Fruit fly (Drosophila melanogaster) whole organism, embryonic: ENCODE results near the gene PhKgamma.

ENCODE experiments used
- Bgb ChIP-seq: fragments of 200-800 bp; sonication (Bioruptor generic); IDR thresholded peaks from 2 replicates; pipeline ENCODE4 v1.3.6; 2022; ENCODE audit warnings: missing biosample characterization, missing genetic modification characterization; ENCODE audit not compliant: partially characterized antibody
- CG10431 ChIP-seq: fragments of 200-800 bp; sonication (Bioruptor generic); optimal IDR thresholded peaks from 3 replicates; lab custom pipeline; 2018; ENCODE audit warnings: missing biosample characterization, mild to moderate bottlenecking, missing genetic modification characterization
- CG11456 ChIP-seq: fragments of 200-800 bp; sonication (Bioruptor generic); IDR thresholded peaks from 3 replicates; pipeline ENCODE4 v1.3.6; 2022; ENCODE audit warnings: missing biosample characterization, missing genetic modification characterization
- CG11695 ChIP-seq: fragments of 200-800 bp; sonication (Bioruptor generic); IDR thresholded peaks from 3 replicates; pipeline ENCODE4 v1.3.6; 2022; ENCODE audit warnings: missing biosample characterization, missing genetic modification characterization
- CG12659 ChIP-seq: fragments of 200-800 bp; sonication (Bioruptor generic); optimal IDR thresholded peaks from 3 replicates; lab custom pipeline; 2017; ENCODE audit warnings: mild to moderate bottlenecking, missing biosample characterization, missing genetic modification reagents, missing genetic modification characterization
- CG12942 ChIP-seq: fragments of 200-800 bp; sonication (Bioruptor generic); optimal IDR thresholded peaks from 3 replicates; lab custom pipeline; 2016; ENCODE audit warnings: missing biosample characterization, missing genetic modification characterization
- CG13287 ChIP-seq: fragments of 200-800 bp; sonication (Bioruptor generic); IDR thresholded peaks from 2 replicates; pipeline ENCODE4 v1.3.6; 2022; ENCODE audit warnings: missing biosample characterization, missing genetic modification characterization; ENCODE audit not compliant: partially characterized antibody
- CG14441 ChIP-seq: fragments of 200-800 bp; sonication (Bioruptor generic); IDR thresholded peaks from 2 replicates; pipeline ENCODE4 v1.3.6; 2022; ENCODE audit warnings: missing biosample characterization, missing genetic modification characterization
- CG14860 ChIP-seq: fragments of 200-800 bp; sonication (Bioruptor generic); IDR thresholded peaks from 3 replicates; pipeline ENCODE4 v1.3.6; 2022; ENCODE audit warnings: missing biosample characterization, missing genetic modification characterization; ENCODE audit not compliant: partially characterized antibody
- CG1602 ChIP-seq: fragments of 200-800 bp; sonication (Bioruptor generic); optimal IDR thresholded peaks from 3 replicates; lab custom pipeline; 2016; ENCODE audit warnings: missing biosample characterization, missing genetic modification characterization
- CG17328 ChIP-seq: fragments of 200-800 bp; sonication (Bioruptor generic); IDR thresholded peaks from 2 replicates; pipeline ENCODE4 v1.3.6; 2022; ENCODE audit warnings: missing biosample characterization, missing genetic modification characterization
- CG17385 ChIP-seq: fragments of 200-800 bp; sonication (Bioruptor generic); optimal IDR thresholded peaks from 3 replicates; lab custom pipeline; 2018; ENCODE audit warnings: missing biosample characterization, mild to moderate bottlenecking, missing genetic modification characterization
- CG2875 ChIP-seq: fragments of 200-800 bp; sonication (Bioruptor generic); optimal IDR thresholded peaks from 2 replicates; lab custom pipeline; 2017; ENCODE audit warnings: missing biosample characterization, mild to moderate bottlenecking, missing genetic modification characterization, missing genetic modification reagents
- CG3065 ChIP-seq: fragments of 200-800 bp; sonication (Bioruptor generic); optimal IDR thresholded peaks from 2 replicates; lab custom pipeline; 2016; ENCODE audit warnings: missing biosample characterization, missing genetic modification characterization
- CG31365 ChIP-seq: fragments of 200-800 bp; sonication (Bioruptor generic); optimal IDR thresholded peaks from 2 replicates; lab custom pipeline; 2018; ENCODE audit warnings: missing biosample characterization, mild to moderate bottlenecking, missing genetic modification characterization
- CG32767 ChIP-seq: fragments of 200-800 bp; sonication (Bioruptor generic); IDR thresholded peaks from 2 replicates; pipeline ENCODE4 v1.3.6; 2022; ENCODE audit warnings: missing biosample characterization, missing genetic modification characterization
- CG4424 ChIP-seq: fragments of 200-800 bp; sonication (Bioruptor generic); optimal IDR thresholded peaks from 3 replicates; lab custom pipeline; 2016; ENCODE audit warnings: missing biosample characterization, missing genetic modification characterization
- CG7271 ChIP-seq: fragments of 200-800 bp; sonication (Bioruptor generic); optimal IDR thresholded peaks from 2 replicates; lab custom pipeline; 2018; ENCODE audit warnings: missing biosample characterization, mild to moderate bottlenecking, missing genetic modification characterization, moderate library complexity
- CG7928 ChIP-seq: fragments of 200-800 bp; sonication (Bioruptor generic); optimal IDR thresholded peaks from 2 replicates; lab custom pipeline; 2017; ENCODE audit warnings: missing biosample characterization, mild to moderate bottlenecking, missing genetic modification characterization
- CG8359 ChIP-seq: fragments of 200-800 bp; sonication (Bioruptor generic); optimal IDR thresholded peaks from 2 replicates; lab custom pipeline; 2017; ENCODE audit warnings: missing biosample characterization, mild to moderate bottlenecking, missing genetic modification characterization, borderline replicate concordance
- CHES-1-like ChIP-seq: fragments of 200-800 bp; sonication (Bioruptor generic); optimal IDR thresholded peaks from 2 replicates; lab custom pipeline; 2016; ENCODE audit warnings: missing biosample characterization, missing genetic modification characterization
- E2f1 ChIP-seq: fragments of 200-800 bp; sonication (Bioruptor generic); IDR thresholded peaks from 2 replicates; pipeline ENCODE4 v1.3.6; 2022; ENCODE audit warnings: missing biosample characterization, missing genetic modification characterization
- H2.0 ChIP-seq: fragments of 200-800 bp; sonication (Bioruptor generic); IDR thresholded peaks from 2 replicates; pipeline ENCODE4 v1.3.6; 2022; ENCODE audit warnings: missing biosample characterization, missing genetic modification characterization
- HLH4C ChIP-seq: fragments of 200-800 bp; sonication (Bioruptor generic); IDR thresholded peaks from 3 replicates; pipeline ENCODE4 v1.3.6; 2022; ENCODE audit warnings: missing biosample characterization, missing genetic modification characterization; ENCODE audit not compliant: partially characterized antibody
- Hr78 ChIP-seq, 2 experiments: fragments of 200-800 bp in 1 of 2; fragments of >200 bp in 1 of 2; sonication (Bioruptor generic) in 1 of 2; optimal IDR thresholded peaks; 2 replicates each; lab custom pipeline; 2017 to 2019; ENCODE audit warnings: missing biosample characterization in 2 of 2, missing genetic modification characterization in 2 of 2, mild to moderate bottlenecking in 1 of 2, moderate library complexity in 1 of 2
- Lpt ChIP-seq: fragments of >200 bp; optimal IDR thresholded peaks from 2 replicates; lab custom pipeline; 2018; ENCODE audit warnings: missing biosample characterization, missing genetic modification characterization
- MBD-R2 ChIP-seq: fragments of 200-800 bp; sonication (Bioruptor generic); IDR thresholded peaks from 2 replicates; pipeline ENCODE4 v1.3.6; 2022; ENCODE audit warnings: missing biosample characterization, missing genetic modification characterization
- Mad ChIP-seq: fragments of 200-800 bp; sonication (Bioruptor generic); optimal IDR thresholded peaks from 2 replicates; lab custom pipeline; 2016; ENCODE audit warnings: missing biosample characterization, missing genetic modification characterization
- Myb ChIP-seq: fragments of 200-800 bp; sonication (Bioruptor generic); optimal IDR thresholded peaks from 2 replicates; lab custom pipeline; 2016; ENCODE audit warnings: missing biosample characterization, missing genetic modification characterization
- Nf-YB ChIP-seq: fragments of 200-800 bp; sonication (Bioruptor generic); optimal IDR thresholded peaks from 3 replicates; lab custom pipeline; 2019; ENCODE audit warnings: missing biosample characterization, mild to moderate bottlenecking, missing genetic modification characterization, moderate library complexity
- bbx ChIP-seq: fragments of 200-800 bp; sonication (Bioruptor generic); IDR thresholded peaks from 2 replicates; pipeline ENCODE4 v1.3.6; 2022; ENCODE audit warnings: missing biosample characterization, missing genetic modification characterization; ENCODE audit not compliant: partially characterized antibody
- crc ChIP-seq: fragments of 200-800 bp; sonication (Bioruptor generic); optimal IDR thresholded peaks from 2 replicates; lab custom pipeline; 2016; ENCODE audit warnings: missing biosample characterization, missing genetic modification characterization
- dimm ChIP-seq: fragments of 200-800 bp; sonication (Bioruptor generic); IDR thresholded peaks from 2 replicates; pipeline ENCODE4 v1.3.6; 2022; ENCODE audit warnings: missing biosample characterization, missing genetic modification characterization
- eyg ChIP-seq: fragments of 200-800 bp; sonication (Bioruptor generic); optimal IDR thresholded peaks from 3 replicates; lab custom pipeline; 2016; ENCODE audit warnings: missing biosample characterization, missing genetic modification characterization
- gem ChIP-seq: fragments of 200-800 bp; sonication (Bioruptor generic); optimal IDR thresholded peaks from 2 replicates; lab custom pipeline; 2019; ENCODE audit warnings: missing biosample characterization, mild to moderate bottlenecking, missing genetic modification characterization, moderate library complexity
- hkb ChIP-seq, 2 experiments: fragments of 200-800 bp in 1 of 2; fragments of >200 bp in 1 of 2; sonication (Bioruptor generic) in 1 of 2; IDR thresholded peaks in 1 of 2; optimal IDR thresholded peaks in 1 of 2; 2 replicates each; pipeline versions ENCODE4 v1.3.6 to Lab custom; 2017 to 2022; ENCODE audit warnings: missing biosample characterization in 1 of 2, missing genetic modification characterization in 1 of 2
- insv ChIP-seq, 2 experiments: fragments of 200-800 bp; sonication (Bioruptor generic); optimal IDR thresholded peaks; 3 replicates each; lab custom pipeline; 2016 to 2018; ENCODE audit warnings: missing biosample characterization in 2 of 2, missing genetic modification characterization in 2 of 2
- jumu ChIP-seq: fragments of 200-800 bp; sonication (Bioruptor generic); optimal IDR thresholded peaks from 3 replicates; lab custom pipeline; 2016; ENCODE audit warnings: missing biosample characterization, missing genetic modification characterization
- kay ChIP-seq: fragments of 200-800 bp; sonication (Bioruptor generic); optimal IDR thresholded peaks from 2 replicates; lab custom pipeline; 2016; ENCODE audit warnings: missing biosample characterization, missing genetic modification characterization
- lilli ChIP-seq: fragments of 200-800 bp; sonication (Bioruptor generic); optimal IDR thresholded peaks from 3 replicates; lab custom pipeline; 2016; ENCODE audit warnings: missing biosample characterization, missing genetic modification characterization
- maf-S ChIP-seq: fragments of 200-800 bp; sonication (Bioruptor generic); optimal IDR thresholded peaks from 2 replicates; lab custom pipeline; 2016; ENCODE audit warnings: missing biosample characterization, missing genetic modification characterization
- nau ChIP-seq: fragments of 200-800 bp; sonication (Bioruptor generic); optimal IDR thresholded peaks from 3 replicates; lab custom pipeline; 2017; ENCODE audit warnings: missing biosample characterization, mild to moderate bottlenecking, missing genetic modification characterization, missing genetic modification reagents
- oc ChIP-seq: fragments of 200-800 bp; sonication (Bioruptor generic); optimal IDR thresholded peaks from 2 replicates; lab custom pipeline; 2018; ENCODE audit warnings: missing biosample characterization, mild to moderate bottlenecking, missing genetic modification characterization, moderate library complexity
- odd ChIP-seq: fragments of 200-800 bp; sonication (Bioruptor generic); optimal IDR thresholded peaks from 2 replicates; lab custom pipeline; 2017; ENCODE audit warnings: missing biosample characterization, mild to moderate bottlenecking, missing genetic modification characterization
- otp ChIP-seq: fragments of 200-800 bp; sonication (Bioruptor generic); IDR thresholded peaks from 3 replicates; pipeline ENCODE4, ENCODE4 v1.3.6; 2022; ENCODE audit warnings: missing biosample characterization, missing genetic modification characterization
- pum ChIP-seq: fragments of 200-800 bp; sonication (Bioruptor generic); optimal IDR thresholded peaks from 2 replicates; lab custom pipeline; 2016; ENCODE audit warnings: missing biosample characterization, missing genetic modification characterization
- seq ChIP-seq: fragments of 200-800 bp; sonication (Bioruptor generic); IDR thresholded peaks from 2 replicates; pipeline ENCODE4 v1.3.6; 2022; ENCODE audit warnings: missing biosample characterization, missing genetic modification characterization
- shn ChIP-seq: fragments of 200-800 bp; sonication (Bioruptor generic); optimal IDR thresholded peaks from 3 replicates; lab custom pipeline; 2016; ENCODE audit warnings: missing biosample characterization, missing genetic modification characterization
- unc-4 ChIP-seq: fragments of 200-800 bp; sonication (Bioruptor generic); IDR thresholded peaks from 2 replicates; pipeline ENCODE4 v1.3.6; 2022; ENCODE audit warnings: missing biosample characterization, missing genetic modification characterization; ENCODE audit not compliant: partially characterized antibody
- vnd ChIP-seq: fragments of 200-800 bp; sonication (Bioruptor generic); IDR thresholded peaks from 3 replicates; pipeline ENCODE4 v1.3.6; 2022; ENCODE audit warnings: missing biosample characterization, missing genetic modification characterization; ENCODE audit not compliant: partially characterized antibody
- zen ChIP-seq: fragments of 200-800 bp; sonication (Bioruptor generic); optimal IDR thresholded peaks from 3 replicates; lab custom pipeline; 2018; ENCODE audit warnings: missing biosample characterization, mild to moderate bottlenecking, missing genetic modification characterization, moderate library complexity

Gene PhKgamma

DNA sequence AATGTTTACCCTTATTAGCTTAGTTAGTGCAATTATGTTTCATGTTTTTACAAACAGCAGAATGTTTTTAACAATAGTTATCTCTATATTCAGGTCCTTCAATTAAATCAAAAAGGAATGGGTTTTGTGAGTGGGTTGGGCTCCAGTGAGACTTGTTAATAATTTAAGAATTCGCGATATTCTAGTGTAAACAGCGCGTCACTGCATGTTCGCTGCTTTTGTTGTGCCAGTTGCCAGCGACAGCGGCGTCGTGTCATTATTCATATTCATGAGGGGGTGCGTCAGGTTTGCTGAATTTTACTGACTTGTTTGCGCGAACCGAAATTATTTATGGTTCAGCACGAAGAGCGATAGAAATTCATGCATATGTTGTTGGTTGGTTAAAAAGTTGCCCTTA is 20.3 kb downstream of the PhKgamma start, which contains the start of gene Amun (continued):
- TF ChIP-seq lilli, result peak; percentile 51
- TF ChIP-seq CG10431, result no peak
- no peak for TF ChIP-seq vnd (GFP tag; lab: Robert Waterston, UW)
- no peak for TF ChIP-seq CG17328 (GFP tag; lab: Robert Waterston, UW)
- no peak for TF ChIP-seq kay (GFP tag; lab: Kevin White, UChicago)
- no peak for TF ChIP-seq CG12942 (GFP tag; lab: Kevin White, UChicago)
- TF ChIP-seq CG7271 (tag; lab: Kevin White, UChicago), result no peak
- TF ChIP-seq CG17385 (GFP tag; lab: Kevin White, UChicago), result no peak
- no peak for TF ChIP-seq H2.0
- TF ChIP-seq dimm (GFP tag; lab: Robert Waterston, UW), result no peak
- TF ChIP-seq insv (GFP tag; optimal IDR thresholded peaks at IDR 0.05; lab: Kevin White, UChicago), result no peak
- TF ChIP-seq CG11695 (GFP tag; lab: Robert Waterston, UW), result no peak
- no peak for TF ChIP-seq nau (GFP tag; lab: Kevin White, UChicago)
- no peak for TF ChIP-seq CG7928 (GFP tag; lab: Kevin White, UChicago)
- TF ChIP-seq bbx, result no peak
- no peak for TF ChIP-seq CG3065 (GFP tag; lab: Kevin White, UChicago)
- no peak for TF ChIP-seq CG32767 (GFP tag; lab: Robert Waterston, UW)
- TF ChIP-seq pum (GFP tag; lab: Kevin White, UChicago), result no peak
- no peak for TF ChIP-seq jumu
- TF ChIP-seq seq (GFP tag; lab: Robert Waterston, UW), result no peak
- TF ChIP-seq maf-S (GFP tag; lab: Kevin White, UChicago), result no peak
- TF ChIP-seq Myb, result no peak
- peak; percentile 25 for TF ChIP-seq CG4424
- no peak for TF ChIP-seq oc (tag; lab: Kevin White, UChicago)
- no peak for TF ChIP-seq odd
- TF ChIP-seq CG14860 (GFP tag; lab: Robert Waterston, UW), result no peak
- TF ChIP-seq crc (GFP tag; lab: Kevin White, UChicago), result no peak
- TF ChIP-seq Lpt, result no peak
- peak; percentile 50 for TF ChIP-seq CG14441 (GFP tag; lab: Robert Waterston, UW)
- no peak for TF ChIP-seq CG31365 (tag; lab: Kevin White, UChicago)
- no peak for TF ChIP-seq Bgb
- TF ChIP-seq CG1602 (GFP tag; lab: Kevin White, UChicago), result no peak
- no peak for TF ChIP-seq CG8359 (GFP tag; lab: Kevin White, UChicago)
- TF ChIP-seq unc-4, result no peak
- TF ChIP-seq HLH4C (GFP tag; lab: Robert Waterston, UW), result no peak
- TF ChIP-seq eyg (GFP tag; lab: Kevin White, UChicago), result no peak
- no peak for TF ChIP-seq CHES-1-like
- no peak for TF ChIP-seq MBD-R2 (GFP tag; lab: Robert Waterston, UW)
- TF ChIP-seq gem (tag; lab: Kevin White, UChicago), result peak; percentile 32
- TF ChIP-seq CG13287 (GFP tag; lab: Robert Waterston, UW), result no peak
- peak; percentile 79; the same call in 2 of the 3 replicates for TF ChIP-seq CG11456 (GFP tag; lab: Robert Waterston, UW)
- no peak for TF ChIP-seq Hr78 (GFP tag; optimal IDR thresholded peaks at IDR 0.05; lab: Kevin White, UChicago)
- no peak for TF ChIP-seq hkb (optimal IDR thresholded peaks at IDR 0.05; lab: Kevin White, UChicago)
- TF ChIP-seq hkb (GFP tag; IDR thresholded peaks at IDR 0.05; lab: Robert Waterston, UW), result no peak
- no peak for TF ChIP-seq otp
- TF ChIP-seq CG2875, result no peak
- no peak for TF ChIP-seq zen (tag; lab: Kevin White, UChicago)
- TF ChIP-seq Nf-YB (GFP tag; lab: Kevin White, UChicago), result no peak
- TF ChIP-seq CG12659, result no peak
- TF ChIP-seq E2f1, result no peak
- peak; percentile 43 for TF ChIP-seq shn (GFP tag; lab: Kevin White, UChicago)
- TF ChIP-seq Mad, result no peak
